Worm (Caenorhabditis elegans) whole organism, L1 larva: Measurements from ENCODE around the gene clec-50.

Experiments used
- F16B12.6 ChIP-seq: fragments of 150-350 bp; optimal IDR thresholded peaks from 2 replicates; lab custom pipeline; 2014; ENCODE audit warnings: missing biosample characterization, missing genetic modification characterization
- blmp-1 ChIP-seq: fragments of 150-350 bp; optimal IDR thresholded peaks from 2 replicates; lab custom pipeline; 2014; ENCODE audit warnings: missing biosample characterization, missing genetic modification characterization
- ceh-8 ChIP-seq: fragments of 200-800 bp; sonication (Bioruptor generic); optimal IDR thresholded peaks from 2 replicates; lab custom pipeline; 2018; ENCODE audit warnings: mild to moderate bottlenecking, missing genetic modification characterization, moderate library complexity, missing compliant biosample characterization
- ces-1 ChIP-seq: fragments of 150-350 bp; optimal IDR thresholded peaks from 2 replicates; lab custom pipeline; 2014; ENCODE audit warnings: missing biosample characterization, missing genetic modification reagents, missing genetic modification characterization
- dpl-1 ChIP-seq, 3 experiments: fragments of 150-350 bp in 2 of 3; sonication (generic microtip) in 1 of 3; optimal IDR thresholded peaks; 2 replicates each; lab custom pipeline; 2014 to 2017; ENCODE audit warnings: missing biosample characterization in 3 of 3, missing genetic modification characterization in 3 of 3, missing genetic modification reagents in 3 of 3
- dsc-1 ChIP-seq: sonication (generic microtip); optimal IDR thresholded peaks from 2 replicates; lab custom pipeline; 2016; ENCODE audit warnings: mild to moderate bottlenecking, missing genetic modification characterization, missing compliant biosample characterization
- elt-2 ChIP-seq: sonication (generic microtip); optimal IDR thresholded peaks from 2 replicates; lab custom pipeline; 2016; ENCODE audit warnings: missing genetic modification characterization, mild to moderate bottlenecking, inconsistent platforms, missing compliant biosample characterization, missing genetic modification reagents
- grh-1 ChIP-seq: fragments of 200-800 bp; sonication (Bioruptor generic); IDR thresholded peaks from 2 replicates; pipeline ENCODE4 v1.3.6; 2022; ENCODE audit warnings: missing genetic modification reagents, missing genetic modification characterization, missing compliant biosample characterization
- hlh-17 ChIP-seq: fragments of 200-800 bp; sonication (Bioruptor generic); optimal IDR thresholded peaks from 2 replicates; lab custom pipeline; 2018; ENCODE audit warnings: missing genetic modification characterization, mild to moderate bottlenecking, missing compliant biosample characterization, moderate library complexity, borderline replicate concordance
- isw-1 ChIP-seq: fragments of 200-800 bp; sonication (Bioruptor generic); IDR thresholded peaks from 2 replicates; pipeline ENCODE4 v1.3.6; 2022; ENCODE audit warnings: missing genetic modification characterization, missing compliant biosample characterization
- lin-14 ChIP-seq: fragments of 200-800 bp; sonication (Bioruptor generic); optimal IDR thresholded peaks from 2 replicates; lab custom pipeline; 2018; ENCODE audit warnings: mild to moderate bottlenecking, missing genetic modification characterization, moderate library complexity, missing compliant biosample characterization
- lin-35 ChIP-seq, 2 experiments: fragments of 150-350 bp; optimal IDR thresholded peaks; 2 replicates each; lab custom pipeline; 2014; ENCODE audit warnings: missing biosample characterization in 2 of 2, missing genetic modification characterization in 2 of 2, missing genetic modification reagents in 2 of 2
- mab-9 ChIP-seq: fragments of 200-800 bp; sonication (Bioruptor generic); IDR thresholded peaks from 2 replicates; pipeline ENCODE4 v1.3.6; 2022; ENCODE audit warnings: missing genetic modification reagents, missing genetic modification characterization, missing compliant biosample characterization
- nhr-20 ChIP-seq: sonication (generic microtip); optimal IDR thresholded peaks from 2 replicates; lab custom pipeline; 2016; ENCODE audit warnings: mild to moderate bottlenecking, missing genetic modification characterization, missing compliant biosample characterization
- nhr-237 ChIP-seq: fragments of 150-350 bp; optimal IDR thresholded peaks from 2 replicates; lab custom pipeline; 2014; ENCODE audit warnings: missing biosample characterization, missing genetic modification characterization
- nhr-76 ChIP-seq: sonication (generic microtip); optimal IDR thresholded peaks from 2 replicates; lab custom pipeline; 2017; ENCODE audit warnings: missing biosample characterization, missing genetic modification characterization
- nhr-85 ChIP-seq: sonication (generic microtip); peaks from one replicate; lab custom pipeline; 2016; ENCODE audit warnings: missing genetic modification characterization, inconsistent platforms, missing compliant biosample characterization
- nhr-90 ChIP-seq: sonication (generic microtip); optimal IDR thresholded peaks from 2 replicates; lab custom pipeline; 2016; ENCODE audit warnings: mild to moderate bottlenecking, missing genetic modification characterization, missing compliant biosample characterization; ENCODE audit not compliant: poor library complexity
- pax-3 ChIP-seq: fragments of 200-800 bp; sonication (Bioruptor generic); optimal IDR thresholded peaks from 2 replicates; lab custom pipeline; 2018; ENCODE audit warnings: mild to moderate bottlenecking, missing genetic modification characterization, moderate library complexity, missing compliant biosample characterization
- rnt-1 ChIP-seq: sonication (generic microtip); optimal IDR thresholded peaks from 2 replicates; lab custom pipeline; 2016; ENCODE audit warnings: mild to moderate bottlenecking, missing genetic modification characterization, moderate library complexity, missing compliant biosample characterization
- skn-1 ChIP-seq: fragments of 150-350 bp; optimal IDR thresholded peaks from 2 replicates; lab custom pipeline; 2014; ENCODE audit warnings: missing biosample characterization, missing genetic modification characterization
- sox-4 ChIP-seq: sonication (generic microtip); optimal IDR thresholded peaks from 2 replicates; lab custom pipeline; 2016; ENCODE audit warnings: missing genetic modification characterization, missing compliant biosample characterization
- sptf-1 ChIP-seq: fragments of 150-350 bp; optimal IDR thresholded peaks from 2 replicates; lab custom pipeline; 2014; ENCODE audit warnings: missing biosample characterization, missing genetic modification characterization
- sup-37 ChIP-seq: fragments of 200-800 bp; sonication (Bioruptor generic); optimal IDR thresholded peaks from 2 replicates; lab custom pipeline; 2018; ENCODE audit warnings: mild to moderate bottlenecking, missing genetic modification characterization, missing compliant biosample characterization
- swsn-7 ChIP-seq: sonication (generic microtip); optimal IDR thresholded peaks from 2 replicates; lab custom pipeline; 2016; ENCODE audit warnings: missing genetic modification characterization, missing compliant biosample characterization
- tlp-1 ChIP-seq: fragments of 150-350 bp; optimal IDR thresholded peaks from 2 replicates; lab custom pipeline; 2014; ENCODE audit warnings: missing biosample characterization, missing genetic modification characterization
- vab-15 ChIP-seq: sonication (generic microtip); optimal IDR thresholded peaks from 2 replicates; lab custom pipeline; 2017; ENCODE audit warnings: missing genotype, mild to moderate bottlenecking, missing genetic modification characterization, missing compliant biosample characterization
- xbp-1 ChIP-seq: sonication (generic microtip); optimal IDR thresholded peaks from 2 replicates; lab custom pipeline; 2016; ENCODE audit warnings: missing genetic modification characterization, missing compliant biosample characterization
- zag-1 ChIP-seq: fragments of 150-350 bp; optimal IDR thresholded peaks from 2 replicates; lab custom pipeline; 2014; ENCODE audit warnings: missing biosample characterization, missing genetic modification characterization
- zip-4 ChIP-seq: fragments of 200-800 bp; sonication (Bioruptor generic); optimal IDR thresholded peaks from 2 replicates; lab custom pipeline; 2018; ENCODE audit warnings: mild to moderate bottlenecking, missing genetic modification characterization, moderate library complexity, missing compliant biosample characterization
- ztf-11 ChIP-seq, 2 experiments: sonication (generic microtip); optimal IDR thresholded peaks; 2 replicates each; lab custom pipeline; 2016 to 2017; ENCODE audit warnings: missing genetic modification characterization in 2 of 2, missing biosample characterization in 1 of 2, missing compliant biosample characterization in 1 of 2

Gene clec-50

DNA sequence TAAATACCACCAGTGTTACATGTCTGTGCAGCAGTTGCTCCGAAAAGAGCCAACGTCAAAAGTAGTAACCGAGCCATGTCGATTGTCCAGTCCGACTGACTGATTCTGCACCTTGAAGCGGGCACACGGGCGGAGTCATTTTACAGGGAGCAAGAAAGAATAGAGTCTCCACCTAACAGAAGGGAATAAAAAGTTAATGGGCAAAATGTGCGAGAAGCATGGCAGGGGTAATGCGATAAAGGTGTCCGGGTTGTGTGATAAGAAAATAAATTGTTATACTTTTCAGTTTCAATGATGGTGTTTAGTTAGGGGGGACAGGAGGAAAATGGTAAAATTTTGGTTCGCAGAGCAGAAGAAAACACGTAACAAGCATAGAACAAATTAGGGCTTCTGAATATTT is at the start of gene clec-50:
TSS of gene clec-50 (minus strand) at position 109 of the 400 bp plus-strand sequence.
- TF ChIP-seq elt-2 (tag; lab: Kevin White, UChicago) (peak; percentile 65), rnt-1 (tag; lab: Kevin White, UChicago) (no peak), lin-35 (GFP tag; optimal IDR thresholded peaks at IDR 0.05; lab: Kevin White, UChicago) (peak in 1 of 2 experiments; percentile 28)

DNA sequence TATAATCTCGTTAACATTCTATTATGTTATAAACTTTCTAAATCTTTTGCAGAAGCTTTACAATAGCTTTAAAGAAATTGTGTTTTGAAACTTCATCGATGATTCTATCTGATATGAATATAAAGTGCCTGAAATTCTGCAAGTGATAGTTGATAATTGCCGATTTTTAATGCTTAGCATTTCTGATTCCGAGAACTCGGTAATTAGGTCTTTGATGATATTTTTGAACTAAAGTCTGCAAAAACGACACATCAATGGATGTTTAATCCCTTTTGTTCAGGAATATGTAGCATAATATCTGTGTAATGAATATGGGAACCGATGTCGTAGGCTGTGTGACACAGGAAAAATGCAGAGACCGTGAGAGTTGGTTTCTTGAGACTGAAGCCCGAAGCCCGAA is 47.6 kb upstream of the clec-50 start:
- TF ChIP-seq sox-4 (tag; lab: Kevin White, UChicago) = peak; percentile 33
- no peak for TF ChIP-seq isw-1 (GFP tag; lab: Robert Waterston, UW)
- TF ChIP-seq dsc-1 (tag; lab: Kevin White, UChicago) = peak; percentile 92

DNA sequence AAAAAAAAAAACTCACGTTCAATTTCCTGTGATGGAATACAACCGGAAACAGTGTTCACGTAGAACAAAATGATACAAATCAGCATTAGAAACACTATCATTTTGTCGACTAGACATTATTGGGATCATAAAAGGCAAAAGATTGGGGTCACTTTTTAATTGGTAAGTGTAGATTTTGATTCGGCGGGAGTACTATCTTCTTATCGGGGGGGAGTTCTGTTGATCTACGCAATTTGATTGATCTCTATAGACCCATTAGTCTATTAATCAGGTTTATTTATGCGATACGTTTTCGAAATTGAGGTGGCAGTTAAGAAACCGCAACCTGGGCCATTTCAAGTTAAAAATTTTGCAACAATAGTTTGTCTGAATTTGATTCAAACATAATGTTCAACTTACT is 45.9 kb upstream of the clec-50 start, which contains the start of gene Y116F11B.2:
TSS of gene Y116F11B.2 (minus strand) at position 101 of the 400 bp plus-strand sequence.
- TF ChIP-seq blmp-1 (tag; lab: Kevin White, UChicago) = peak; percentile 12
- TF ChIP-seq sup-37 (GFP tag; lab: Kevin White, UChicago) = no peak
- no peak for TF ChIP-seq nhr-85 (tag; lab: Kevin White, UChicago)
- TF ChIP-seq lin-14 (GFP tag; lab: Kevin White, UChicago) = no peak

DNA sequence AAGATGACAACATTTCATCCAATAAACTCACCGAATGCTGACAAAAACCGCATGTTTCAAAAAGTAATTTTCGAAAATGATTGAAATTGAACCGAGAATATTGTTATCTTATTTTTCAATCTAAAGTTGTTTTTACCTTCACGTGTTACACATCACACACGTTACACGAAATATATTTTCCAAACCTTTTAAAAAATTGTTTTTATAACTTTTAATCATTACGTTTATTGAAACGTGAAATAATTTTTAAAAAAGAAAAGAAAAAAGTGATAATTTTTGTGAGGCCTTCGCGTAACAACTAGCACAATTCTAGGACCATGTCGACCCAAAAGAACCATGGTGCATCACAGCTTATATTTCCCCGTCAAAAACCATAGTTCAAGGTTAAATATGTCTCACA is 39.8 kb upstream of the clec-50 start, which contains the start of gene M162.7:
TSS of gene M162.7 (minus strand) at position 101 of the 400 bp plus-strand sequence.
- TF ChIP-seq mab-9 = no peak
- no peak for TF ChIP-seq ceh-8 (GFP tag; lab: Kevin White, UChicago)
- TF ChIP-seq grh-1 (GFP tag; lab: Robert Waterston, UW) = no peak
- TF ChIP-seq hlh-17 (GFP tag; lab: Kevin White, UChicago) = no peak
- TF ChIP-seq vab-15 = no peak
- TF ChIP-seq dpl-1 (GFP tag; optimal IDR thresholded peaks at IDR 0.05; lab: Kevin White, UChicago) = no peak
- no peak for TF ChIP-seq nhr-76 (tag; lab: Kevin White, UChicago)
- TF ChIP-seq lin-14 (GFP tag; lab: Kevin White, UChicago) = no peak
- no peak for TF ChIP-seq F16B12.6 (tag; lab: Kevin White, UChicago)
- TF ChIP-seq dsc-1 (tag; lab: Kevin White, UChicago) = no peak
- no peak for TF ChIP-seq zag-1 (tag; lab: Kevin White, UChicago)
- no peak for TF ChIP-seq pax-3 (tag; lab: Kevin White, UChicago)
- TF ChIP-seq lin-35 (GFP tag; optimal IDR thresholded peaks at IDR 0.05; lab: Kevin White, UChicago) = no peak

DNA sequence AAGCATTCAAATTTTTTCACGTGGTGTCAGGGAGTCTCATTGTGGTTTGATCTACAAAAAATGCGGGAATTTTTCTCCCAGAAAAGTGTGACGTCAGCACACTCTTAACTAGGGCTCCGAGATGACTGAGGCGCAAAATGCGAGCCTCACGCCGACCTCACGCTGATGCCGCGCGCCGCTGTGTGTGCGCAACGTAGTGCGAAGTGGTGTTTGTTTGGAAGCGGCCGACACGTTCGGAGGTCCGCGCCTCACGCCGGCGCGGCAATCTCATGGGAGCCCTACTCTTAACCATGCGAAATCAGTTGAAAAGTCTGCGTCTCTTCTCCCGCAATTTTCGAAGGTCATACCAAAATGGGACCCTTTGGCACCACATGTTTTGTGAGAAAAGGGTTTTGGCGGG is 35.1 kb upstream of the clec-50 start:
- no peak for TF ChIP-seq xbp-1 (tag; lab: Kevin White, UChicago)
- TF ChIP-seq F16B12.6 (tag; lab: Kevin White, UChicago) = no peak
- TF ChIP-seq vab-15 = no peak
- no peak for TF ChIP-seq blmp-1 (tag; lab: Kevin White, UChicago)
- TF ChIP-seq ces-1 (GFP tag; lab: Kevin White, UChicago) = no peak
- TF ChIP-seq nhr-90 (tag; lab: Kevin White, UChicago) = no peak
- no peak for TF ChIP-seq sptf-1 (tag; lab: Kevin White, UChicago)
- TF ChIP-seq zip-4 (GFP tag; lab: Kevin White, UChicago) = no peak
- no peak for TF ChIP-seq ztf-11 (tag; optimal IDR thresholded peaks at IDR 0.05; lab: Kevin White, UChicago)
- no peak for TF ChIP-seq swsn-7 (tag; lab: Kevin White, UChicago)
- TF ChIP-seq ceh-8 (GFP tag; lab: Kevin White, UChicago) = no peak
- TF ChIP-seq nhr-237 = no peak
- no peak for TF ChIP-seq rnt-1 (tag; lab: Kevin White, UChicago)
- TF ChIP-seq nhr-20 (tag; lab: Kevin White, UChicago) = no peak

DNA sequence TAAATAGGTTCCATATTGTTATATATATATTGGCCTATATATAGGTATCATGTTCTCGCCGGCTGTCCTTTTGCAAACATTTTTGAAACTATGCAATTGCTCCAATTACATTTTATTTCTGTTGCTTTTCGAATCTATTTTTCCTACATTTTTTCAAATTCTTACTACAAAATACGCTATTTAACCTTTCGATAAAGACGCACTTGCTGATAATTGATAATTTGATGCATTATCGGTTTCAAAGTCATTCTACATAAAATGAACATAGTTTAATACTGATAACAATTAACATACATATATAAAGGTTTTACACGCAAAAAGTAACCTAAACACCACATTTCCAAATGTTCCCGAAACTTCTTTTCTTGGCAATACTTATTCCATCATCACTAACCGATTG is 33.2 kb upstream of the clec-50 start, which contains the start of gene clec-258:
TSS of gene clec-258 (plus strand) at position 81 of the 400 bp plus-strand sequence.
- TF ChIP-seq skn-1 (tag; lab: Kevin White, UChicago) (no peak), tlp-1 (tag; lab: Kevin White, UChicago) (peak; percentile 14), elt-2 (tag; lab: Kevin White, UChicago) (peak; percentile 54)
